Fruit fly (Drosophila melanogaster) whole organism, prepupa: ENCODE results near the gene CG13073.

Experiments used
- CG10631 ChIP-seq: fragments of 200-800 bp; sonication (Bioruptor generic); optimal IDR thresholded peaks from 2 replicates; lab custom pipeline; 2016; ENCODE audit warnings: missing biosample characterization, missing genetic modification characterization
- CG10669 ChIP-seq: fragments of 200-800 bp; sonication (Bioruptor generic); optimal IDR thresholded peaks from 3 replicates; lab custom pipeline; 2018; ENCODE audit warnings: missing biosample characterization, mild to moderate bottlenecking, missing genetic modification characterization, moderate library complexity
- CG11762 ChIP-seq: fragments of 200-800 bp; sonication (Bioruptor generic); optimal IDR thresholded peaks from 3 replicates; lab custom pipeline; 2016; ENCODE audit warnings: missing biosample characterization, missing genetic modification characterization; ENCODE audit not compliant: insufficient read depth
- CG15336 ChIP-seq: fragments of 200-800 bp; sonication (Bioruptor generic); IDR thresholded peaks from 2 replicates; pipeline ENCODE4 v1.3.6; 2022; ENCODE audit warnings: missing biosample characterization, missing genetic modification characterization
- CG1621 ChIP-seq: fragments of 200-800 bp; sonication (Bioruptor generic); optimal IDR thresholded peaks from 3 replicates; lab custom pipeline; 2018; ENCODE audit warnings: missing biosample characterization, mild to moderate bottlenecking, missing genetic modification characterization
- CG32006 ChIP-seq: fragments of 200-800 bp; sonication (Bioruptor generic); optimal IDR thresholded peaks from 3 replicates; lab custom pipeline; 2017; ENCODE audit warnings: missing biosample characterization, mild to moderate bottlenecking, missing genetic modification characterization
- CG3919 ChIP-seq: fragments of 200-800 bp; sonication (Bioruptor generic); optimal IDR thresholded peaks from 3 replicates; lab custom pipeline; 2016; ENCODE audit warnings: missing biosample characterization, missing genetic modification characterization
- CG4318 ChIP-seq: fragments of 200-800 bp; sonication (Bioruptor generic); optimal IDR thresholded peaks from 3 replicates; lab custom pipeline; 2017; ENCODE audit warnings: missing biosample characterization, mild to moderate bottlenecking, missing genetic modification characterization
- CG6276 ChIP-seq: fragments of 200-800 bp; sonication (Bioruptor generic); optimal IDR thresholded peaks from 2 replicates; lab custom pipeline; 2017; ENCODE audit warnings: missing biosample characterization, mild to moderate bottlenecking, missing genetic modification characterization
- CG6808 ChIP-seq: fragments of 200-800 bp; sonication (Bioruptor generic); optimal IDR thresholded peaks from 3 replicates; lab custom pipeline; 2017; ENCODE audit warnings: missing biosample characterization, missing genetic modification characterization, mild to moderate bottlenecking, moderate library complexity, missing genetic modification reagents
- CG6854 ChIP-seq: fragments of 200-800 bp; sonication (Bioruptor generic); optimal IDR thresholded peaks from 2 replicates; lab custom pipeline; 2017; ENCODE audit warnings: missing biosample characterization, mild to moderate bottlenecking, missing genetic modification characterization
- CG7368 ChIP-seq: fragments of 200-800 bp; sonication (Bioruptor generic); optimal IDR thresholded peaks from 3 replicates; lab custom pipeline; 2016; ENCODE audit warnings: missing biosample characterization, missing genetic modification characterization
- CG8119 ChIP-seq: fragments of 200-800 bp; sonication (Bioruptor generic); IDR thresholded peaks from 3 replicates; pipeline ENCODE4 v1.3.6; 2022; ENCODE audit warnings: missing biosample characterization, missing genetic modification characterization
- CG8319 ChIP-seq: fragments of 200-800 bp; sonication (Bioruptor generic); optimal IDR thresholded peaks from 3 replicates; lab custom pipeline; 2016; ENCODE audit warnings: missing biosample characterization, missing genetic modification characterization
- CG8632 ChIP-seq: fragments of 200-800 bp; sonication (Bioruptor generic); optimal IDR thresholded peaks from 3 replicates; lab custom pipeline; 2016; ENCODE audit warnings: missing biosample characterization, missing genetic modification characterization
- Eip78C ChIP-seq: fragments of 200-800 bp; sonication (Bioruptor generic); peaks from one replicate; lab custom pipeline; 2016; ENCODE audit warnings: missing biosample characterization, missing genetic modification characterization
- Eip93F ChIP-seq: fragments of 200-800 bp; sonication (Bioruptor generic); optimal IDR thresholded peaks from 2 replicates; lab custom pipeline; 2016; ENCODE audit warnings: missing biosample characterization, mild to moderate bottlenecking, missing genetic modification characterization
- Ets21C ChIP-seq: fragments of 200-800 bp; sonication (Bioruptor generic); optimal IDR thresholded peaks from 3 replicates; lab custom pipeline; 2016; ENCODE audit warnings: missing biosample characterization, missing genetic modification characterization
- Gug ChIP-seq: fragments of 200-800 bp; sonication (Bioruptor generic); IDR thresholded peaks from 2 replicates; pipeline ENCODE4 v1.3.6; 2022; ENCODE audit warnings: missing biosample characterization, missing genetic modification characterization
- Hr38 ChIP-seq: sonication (Bioruptor generic); optimal IDR thresholded peaks from 2 replicates; lab custom pipeline; 2016; ENCODE audit warnings: missing biosample characterization, missing genetic modification characterization
- Hr39 ChIP-seq: fragments of 200-800 bp; sonication (Bioruptor generic); optimal IDR thresholded peaks from 2 replicates; lab custom pipeline; 2016; ENCODE audit warnings: missing biosample characterization, missing genetic modification characterization
- Hr4 ChIP-seq: fragments of 200-800 bp; sonication (Bioruptor generic); optimal IDR thresholded peaks from 3 replicates; lab custom pipeline; 2016; ENCODE audit warnings: missing biosample characterization, missing genetic modification characterization
- Lpt ChIP-seq: fragments of 200-800 bp; sonication (Bioruptor generic); optimal IDR thresholded peaks from 3 replicates; lab custom pipeline; 2016; ENCODE audit warnings: missing biosample characterization, missing genetic modification characterization
- Met ChIP-seq: fragments of 200-800 bp; sonication (Bioruptor generic); optimal IDR thresholded peaks from 3 replicates; lab custom pipeline; 2016; ENCODE audit warnings: missing biosample characterization, missing genetic modification characterization
- OdsH ChIP-seq: fragments of 200-800 bp; sonication (Bioruptor generic); optimal IDR thresholded peaks from 3 replicates; lab custom pipeline; 2016; ENCODE audit warnings: missing biosample characterization, missing genetic modification characterization
- Smox ChIP-seq: fragments of 200-800 bp; sonication (Bioruptor generic); optimal IDR thresholded peaks from 3 replicates; lab custom pipeline; 2016; ENCODE audit warnings: missing biosample characterization, missing genetic modification characterization
- Sox102F ChIP-seq: fragments of 200-800 bp; sonication (Bioruptor generic); optimal IDR thresholded peaks from 2 replicates; lab custom pipeline; 2016; ENCODE audit warnings: missing biosample characterization, mild to moderate bottlenecking, missing genetic modification characterization
- Sox14 ChIP-seq: fragments of 200-800 bp; sonication (Bioruptor generic); optimal IDR thresholded peaks from 3 replicates; lab custom pipeline; 2016; ENCODE audit warnings: missing biosample characterization, missing genetic modification characterization
- Sox15 ChIP-seq: fragments of 200-800 bp; sonication (Bioruptor generic); optimal IDR thresholded peaks from 3 replicates; lab custom pipeline; 2016; ENCODE audit warnings: missing biosample characterization, missing genetic modification characterization
- cyc ChIP-seq: fragments of 200-800 bp; sonication (Bioruptor generic); optimal IDR thresholded peaks from 3 replicates; lab custom pipeline; 2016; ENCODE audit warnings: missing biosample characterization, missing genetic modification characterization
- dsx ChIP-seq: fragments of 200-800 bp; optimal IDR thresholded peaks from 3 replicates; lab custom pipeline; 2019; ENCODE audit warnings: missing biosample characterization, mild to moderate bottlenecking, missing genetic modification characterization, moderate library complexity; ENCODE audit not compliant: poor library complexity, severe bottlenecking
- eg ChIP-seq: fragments of 200-800 bp; sonication (Bioruptor generic); IDR thresholded peaks from 3 replicates; pipeline ENCODE4 v1.3.6; 2022; ENCODE audit warnings: missing biosample characterization, missing genetic modification characterization
- esn ChIP-seq: fragments of 200-800 bp; sonication (Bioruptor generic); optimal IDR thresholded peaks from 2 replicates; lab custom pipeline; 2016; ENCODE audit warnings: missing biosample characterization, mild to moderate bottlenecking, missing genetic modification characterization, moderate library complexity
- fd85E ChIP-seq: fragments of 200-800 bp; sonication (Bioruptor generic); optimal IDR thresholded peaks from 3 replicates; lab custom pipeline; 2016; ENCODE audit warnings: missing biosample characterization, missing genetic modification characterization
- fkh ChIP-seq: fragments of 200-800 bp; sonication (Bioruptor generic); optimal IDR thresholded peaks from 3 replicates; lab custom pipeline; 2017; ENCODE audit warnings: missing biosample characterization, mild to moderate bottlenecking, missing genetic modification characterization, moderate library complexity
- lz ChIP-seq: fragments of 200-800 bp; sonication (Bioruptor generic); optimal IDR thresholded peaks from 3 replicates; lab custom pipeline; 2016; ENCODE audit warnings: missing biosample characterization, missing genetic modification characterization
- net ChIP-seq: fragments of 200-800 bp; sonication (Bioruptor generic); optimal IDR thresholded peaks from 3 replicates; lab custom pipeline; 2016; ENCODE audit warnings: missing biosample characterization, missing genetic modification characterization
- pdm3 ChIP-seq: fragments of 200-800 bp; sonication (Bioruptor generic); optimal IDR thresholded peaks from 3 replicates; lab custom pipeline; 2016; ENCODE audit warnings: missing biosample characterization, missing genetic modification characterization
- salr ChIP-seq, 2 experiments: fragments of 200-800 bp; sonication (Bioruptor generic); optimal IDR thresholded peaks; 3 replicates each; lab custom pipeline; 2016 to 2018; ENCODE audit warnings: missing biosample characterization in 2 of 2, missing genetic modification characterization in 2 of 2, mild to moderate bottlenecking in 1 of 2
- spab ChIP-seq: fragments of 200-800 bp; sonication (Bioruptor generic); optimal IDR thresholded peaks from 2 replicates; lab custom pipeline; 2017; ENCODE audit warnings: missing biosample characterization, mild to moderate bottlenecking, missing genetic modification characterization, missing genetic modification reagents
- ss ChIP-seq, 2 experiments: fragments of 200-800 bp; sonication (Bioruptor generic); optimal IDR thresholded peaks; 2 replicates in 1 of 2; 3 replicates in 1 of 2; lab custom pipeline; 2017 to 2018; ENCODE audit warnings: mild to moderate bottlenecking in 2 of 2, missing biosample characterization in 2 of 2, missing genetic modification characterization in 2 of 2, moderate library complexity in 1 of 2
- svp ChIP-seq: fragments of 200-800 bp; sonication (Bioruptor generic); peaks from one replicate; lab custom pipeline; 2016; ENCODE audit warnings: missing biosample characterization, missing genetic modification characterization
- topi ChIP-seq: fragments of 200-800 bp; sonication (Bioruptor generic); optimal IDR thresholded peaks from 3 replicates; lab custom pipeline; 2016; ENCODE audit warnings: missing biosample characterization, missing genetic modification characterization

Gene CG13073

DNA sequence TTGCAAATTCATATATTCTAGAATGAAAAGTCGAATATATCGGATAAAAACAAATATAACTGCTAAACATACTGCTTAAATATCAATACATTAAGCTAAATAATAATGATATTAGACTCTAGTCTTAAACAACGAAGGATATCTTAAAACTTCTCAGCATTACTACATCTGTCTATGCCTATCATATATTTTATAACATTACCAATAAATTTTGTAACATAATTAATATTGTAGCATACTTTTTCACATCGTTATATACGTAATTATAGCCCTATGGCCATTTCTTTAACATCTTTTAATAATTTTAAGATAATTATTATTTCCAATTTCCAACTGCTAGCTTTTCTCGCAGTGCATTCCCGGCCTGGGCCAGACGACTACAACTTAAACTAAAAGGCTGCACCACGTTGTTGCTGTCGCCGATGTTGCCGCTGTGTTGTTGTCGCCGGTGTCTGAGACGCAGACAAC lies 44.3 kb downstream of the CG13073 start (continued):
- TF ChIP-seq Lpt (no peak), CG8119 (GFP tag; lab: Robert Waterston, UW) (peak; percentile 59), CG4318 (GFP tag; lab: Kevin White, UChicago) (peak; percentile 49), Sox14 (GFP tag; lab: Kevin White, UChicago) (peak; percentile 64), Eip93F (GFP tag; lab: Kevin White, UChicago) (no peak), salr (GFP tag; optimal IDR thresholded peaks at IDR 0.05; lab: Kevin White, UChicago) (peak in 1 of 2 experiments; percentile 74), Gug (no peak), Sox102F (peak; percentile 61), topi (peak; percentile 44), eg (GFP tag; lab: Robert Waterston, UW) (no peak), CG11762 (peak; percentile 62), CG15336 (GFP tag; lab: Robert Waterston, UW) (0 out of 2 replicates have a peak, but pooled peaks have one; percentile 28), Ets21C (no peak), CG3919 (peak; percentile 69), Hr4 (peak; percentile 45), dsx (peak; percentile 71), Hr39 (GFP tag; lab: Kevin White, UChicago) (peak; percentile 22), CG32006 (GFP tag; lab: Kevin White, UChicago) (peak; percentile 77), pdm3 (GFP tag; lab: Kevin White, UChicago) (peak; percentile 66), esn (GFP tag; lab: Kevin White, UChicago) (peak; percentile 80), CG8319 (GFP tag; lab: Kevin White, UChicago) (peak; percentile 41), CG8632 (peak; percentile 77), CG10631 (peak; percentile 83), Sox15 (peak; percentile 66), Hr38 (GFP tag; lab: Kevin White, UChicago) (no peak), Met (GFP tag; lab: Kevin White, UChicago) (peak; percentile 61)

DNA sequence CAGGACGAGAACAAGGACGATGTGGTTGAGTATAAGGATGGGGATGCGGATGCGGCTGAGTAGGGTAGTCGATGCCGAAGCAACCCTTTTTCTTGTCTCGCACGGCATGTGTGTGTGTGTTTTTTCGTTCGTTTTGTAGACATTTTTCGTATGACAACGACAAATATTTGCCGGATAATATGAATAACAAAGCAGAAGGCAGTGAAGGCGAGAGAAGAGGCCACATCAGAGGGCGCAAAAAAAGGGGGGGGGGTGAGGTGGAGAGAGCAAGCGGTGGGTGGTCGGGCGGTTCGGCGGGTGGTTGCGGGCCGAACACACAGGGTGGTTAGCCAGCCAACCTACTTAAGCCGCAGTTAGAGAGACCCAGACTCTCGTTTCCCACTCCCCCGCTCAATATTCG lies 44.7 kb downstream of the CG13073 start:
- TF ChIP-seq Sox14 (GFP tag; lab: Kevin White, UChicago) = no peak
- no peak for TF ChIP-seq CG10631
- no peak for TF ChIP-seq net (GFP tag; lab: Kevin White, UChicago)
- no peak for TF ChIP-seq spab (GFP tag; lab: Kevin White, UChicago)
- TF ChIP-seq fkh = peak; percentile 18
- no peak for TF ChIP-seq CG6808 (GFP tag; lab: Kevin White, UChicago)

DNA sequence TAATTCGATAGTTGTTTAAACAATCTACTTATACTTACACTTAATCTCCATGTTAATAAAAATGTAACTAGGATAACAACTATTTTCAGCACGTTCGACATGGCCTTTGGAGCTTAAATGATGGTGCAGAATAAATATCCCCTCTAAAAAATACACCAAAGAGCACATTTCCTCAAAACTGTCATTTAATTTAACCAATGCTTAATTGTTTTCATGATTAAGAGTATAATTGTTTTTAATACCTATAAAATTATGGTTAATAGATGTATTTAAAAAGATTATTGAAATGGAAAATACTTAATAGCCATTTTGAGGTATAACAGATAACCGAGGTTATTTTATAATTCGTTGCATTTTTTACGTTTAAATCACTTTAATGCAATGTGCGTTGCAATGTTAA lies 45.8 kb downstream of the CG13073 start, which contains the start of gene CG33795:
Gene CG33795 (minus strand): TSS at position 101 of the 400 bp plus-strand sequence.
- TF ChIP-seq CG6276 (no peak), CG10669 (no peak), Hr4 (no peak), CG15336 (GFP tag; lab: Robert Waterston, UW) (no peak), svp (GFP tag; lab: Kevin White, UChicago) (no peak), CG3919 (no peak), Gug (no peak), lz (GFP tag; lab: Kevin White, UChicago) (no peak)

DNA sequence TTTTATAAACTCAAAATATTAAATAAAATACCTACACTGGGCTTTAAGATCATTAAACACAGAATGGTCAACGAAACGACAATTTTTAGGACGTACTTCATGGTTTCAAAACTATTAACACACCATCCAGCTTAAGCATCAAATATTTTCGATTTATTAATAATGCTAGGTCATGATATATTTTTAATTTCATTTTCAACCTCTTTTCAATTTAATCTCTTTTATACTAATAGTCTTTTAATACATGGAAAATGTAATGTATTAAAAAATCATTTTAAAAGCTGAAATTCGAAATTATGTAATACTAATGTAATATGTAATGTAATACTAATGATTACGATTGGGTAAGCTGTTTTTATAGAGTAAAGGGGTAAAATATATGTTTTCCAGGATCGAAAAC lies 47.1 kb downstream of the CG13073 start, which contains the start of gene CG33796:
Gene CG33796 (minus strand): TSS at position 101 of the 400 bp plus-strand sequence.
- TF ChIP-seq CG7368 (GFP tag; lab: Kevin White, UChicago) (no peak), CG1621 (tag; lab: Kevin White, UChicago) (no peak), CG10669 (no peak), fd85E (no peak), CG6854 (GFP tag; lab: Kevin White, UChicago) (no peak), Smox (no peak), OdsH (GFP tag; lab: Kevin White, UChicago) (no peak), cyc (GFP tag; lab: Kevin White, UChicago) (no peak), Gug (no peak), Eip78C (no peak), CG8119 (GFP tag; lab: Robert Waterston, UW) (no peak), Hr39 (GFP tag; lab: Kevin White, UChicago) (no peak), Lpt (no peak), CG4318 (GFP tag; lab: Kevin White, UChicago) (no peak), dsx (no peak), CG8319 (GFP tag; lab: Kevin White, UChicago) (no peak), CG3919 (no peak), spab (GFP tag; lab: Kevin White, UChicago) (no peak), ss (GFP tag; optimal IDR thresholded peaks at IDR 0.05; lab: Kevin White, UChicago) (no peak), CG15336 (GFP tag; lab: Robert Waterston, UW) (no peak)
